Fruit fly (Drosophila melanogaster): ENCODE results near the gene CG4678.

The CG4678 gene

dm6 chrX:16651098-16651497, 44.8 kb upstream of the CG4678 start, which contains the start of the genes CG32573 and CG42512 (continued):
- TF ChIP-seq CG6683 (GFP tag; optimal IDR thresholded peaks at IDR 0.05) (no peak), crp (GFP tag; optimal IDR thresholded peaks at IDR 0.05) (no peak), CG13624 (GFP tag; optimal IDR thresholded peaks at IDR 0.05) (peak; percentile 1), Camta (GFP tag; optimal IDR thresholded peaks at IDR 0.05) (no peak)

- TF ChIP-seq CG11093 (GFP tag; IDR thresholded peaks at IDR 0.05) (no peak), CG13775 (GFP tag; optimal IDR thresholded peaks at IDR 0.05) (no peak), CHES-1-like (GFP tag; optimal IDR thresholded peaks at IDR 0.05) (no peak), sqz (GFP tag; optimal IDR thresholded peaks at IDR 0.05) (no peak), dm (GFP tag; optimal IDR thresholded peaks at IDR 0.05) (no peak), bowl (GFP tag; IDR thresholded peaks at IDR 0.05) (no peak), sim (GFP tag; IDR thresholded peaks at IDR 0.05) (no peak), CG12942 (GFP tag; optimal IDR thresholded peaks at IDR 0.05) (no peak), Antp (GFP tag; optimal IDR thresholded peaks at IDR 0.05) (no peak), CG31365 (tag; optimal IDR thresholded peaks at IDR 0.05) (no peak), CG2678 (tag; optimal IDR thresholded peaks at IDR 0.05) (no peak), BEAF-32 (GFP tag; optimal IDR thresholded peaks at IDR 0.05) (no peak), br (optimal IDR thresholded peaks at IDR 0.05) (no peak), CG32772 (GFP tag; IDR thresholded peaks at IDR 0.05) (no peak), corto (GFP tag; optimal IDR thresholded peaks at IDR 0.05) (no peak), CG9932 (GFP tag; IDR thresholded peaks at IDR 0.05) (no peak), Sry-δ (GFP tag; optimal IDR thresholded peaks at IDR 0.05) (no peak), stc (GFP tag; IDR thresholded peaks at IDR 0.05) (no peak), B-H2 (GFP tag; optimal IDR thresholded peaks at IDR 0.05) (no peak), ssp (GFP tag; IDR thresholded peaks at IDR 0.05) (no peak)
Measured at dm6 chrX:16651625-16652024, 44.3 kb upstream of the CG4678 start.

- TF ChIP-seq Dp (GFP tag; optimal IDR thresholded peaks at IDR 0.05), result peak; percentile 75
- TF ChIP-seq CoRest (tag; optimal IDR thresholded peaks at IDR 0.05), result peak; percentile 38
- TF ChIP-seq CG3995 (GFP tag; optimal IDR thresholded peaks at IDR 0.05), result peak; percentile 95
- TF ChIP-seq mld (GFP tag; IDR thresholded peaks at IDR 0.05; ENCODE audit: partially characterized antibody), result no peak
- no peak for TF ChIP-seq Six4 (GFP tag; optimal IDR thresholded peaks at IDR 0.05)
- no peak for TF ChIP-seq CG18011 (GFP tag; optimal IDR thresholded peaks at IDR 0.05)
- TF ChIP-seq CG11696 (GFP tag; IDR thresholded peaks at IDR 0.05), result no peak
- no peak for TF ChIP-seq az2 (GFP tag; optimal IDR thresholded peaks at IDR 0.05)
- no peak for TF ChIP-seq Drgx (GFP tag; IDR thresholded peaks at IDR 0.05)
- no peak for TF ChIP-seq CG1792 (GFP tag; optimal IDR thresholded peaks at IDR 0.05)
- TF ChIP-seq fd64A (GFP tag; optimal IDR thresholded peaks at IDR 0.05), result no peak
- no peak for TF ChIP-seq CG10543 (GFP tag; optimal IDR thresholded peaks at IDR 0.05)
- TF ChIP-seq gce (GFP tag; IDR thresholded peaks at IDR 0.05), result no peak
- TF ChIP-seq E2f1 (GFP tag; IDR thresholded peaks at IDR 0.05), result no peak
- no peak for TF ChIP-seq CG13624 (GFP tag; optimal IDR thresholded peaks at IDR 0.05)
- peak; percentile 72 for TF ChIP-seq p53 (GFP tag; optimal IDR thresholded peaks at IDR 0.05)
- TF ChIP-seq CG2712 (tag; optimal IDR thresholded peaks at IDR 0.05), result peak; percentile 33
- TF ChIP-seq Gug (GFP tag; IDR thresholded peaks at IDR 0.05), result no peak
- TF ChIP-seq CG14710 (tag; optimal IDR thresholded peaks at IDR 0.05), result peak; percentile 71
- TF ChIP-seq chn (GFP tag; optimal IDR thresholded peaks at IDR 0.05), result no peak
- no peak for TF ChIP-seq stc (GFP tag; IDR thresholded peaks at IDR 0.05)
- peak; percentile 57 for TF ChIP-seq hkb (optimal IDR thresholded peaks at IDR 0.05)
- no peak for TF ChIP-seq hkb (GFP tag; IDR thresholded peaks at IDR 0.05)
- TF ChIP-seq CG10267 (tag; optimal IDR thresholded peaks at IDR 0.05), result peak; percentile 57
- no peak for TF ChIP-seq Atf6 (GFP tag; IDR thresholded peaks at IDR 0.05)
- peak; percentile 54 for TF ChIP-seq sens (GFP tag)
- TF ChIP-seq CG10209 (GFP tag; optimal IDR thresholded peaks at IDR 0.05), result no peak
- TF ChIP-seq CG14441 (GFP tag; IDR thresholded peaks at IDR 0.05), result no peak
- no peak for TF ChIP-seq CG1832 (GFP tag; optimal IDR thresholded peaks at IDR 0.05)
Measured at dm6 chrX:16654931-16655409, 41.0 kb upstream of the CG4678 start, which contains the start of the genes Nemp and r. TSS of gene Nemp (minus strand) at chrX:16655015. TSS of gene r (plus strand) at chrX:16655359.
